Fruit fly (Drosophila melanogaster): Measurements from ENCODE around the gene MnM.

MnM gene

dm6 chr3L:3194059-3194458 lies 15.7 kb upstream of the MnM start (continued):
- TF ChIP-seq dati (GFP tag; IDR thresholded peaks at IDR 0.05) = peak; percentile 78; the same call in 1 of the 2 replicates
- peak; percentile 80 for TF ChIP-seq al (GFP tag; IDR thresholded peaks at IDR 0.05)
- TF ChIP-seq CG2129 (GFP tag; IDR thresholded peaks at IDR 0.05; ENCODE audit: partially characterized antibody) = no peak
- peak; percentile 95 for TF ChIP-seq CG7839 (tag; optimal IDR thresholded peaks at IDR 0.05)
- peak; percentile 86 for TF ChIP-seq CG1602 (GFP tag; optimal IDR thresholded peaks at IDR 0.05)
- TF ChIP-seq Hr78 (GFP tag; optimal IDR thresholded peaks at IDR 0.05) = peak in 1 of 2 experiments; percentile 70
- peak; percentile 92 for TF ChIP-seq CG10209 (GFP tag; optimal IDR thresholded peaks at IDR 0.05)
- peak; percentile 93 for TF ChIP-seq D19A (tag; optimal IDR thresholded peaks at IDR 0.05)
- no peak for TF ChIP-seq CG1832 (GFP tag; optimal IDR thresholded peaks at IDR 0.05)
- TF ChIP-seq CG13894 (tag; optimal IDR thresholded peaks at IDR 0.05) = peak; percentile 89
- TF ChIP-seq fd96Cb (tag; optimal IDR thresholded peaks at IDR 0.05) = peak; percentile 96
- peak; percentile 97 for TF ChIP-seq CG11695 (GFP tag; IDR thresholded peaks at IDR 0.05)
- no peak for TF ChIP-seq CG9876 (GFP tag; optimal IDR thresholded peaks at IDR 0.05)
- TF ChIP-seq CG3838 (GFP tag; optimal IDR thresholded peaks at IDR 0.05) = peak; percentile 56
- no peak for TF ChIP-seq hkb (optimal IDR thresholded peaks at IDR 0.05)
- peak; percentile 97 for TF ChIP-seq hkb (GFP tag; IDR thresholded peaks at IDR 0.05)
- peak; percentile 81 for TF ChIP-seq CG13123 (GFP tag; optimal IDR thresholded peaks at IDR 0.05)
- TF ChIP-seq CG10274 (GFP tag; optimal IDR thresholded peaks at IDR 0.05) = peak; percentile 52
- peak; percentile 85; the same call in 2 of the 3 replicates for TF ChIP-seq Optix (GFP tag; IDR thresholded peaks at IDR 0.05)
- peak; percentile 95 for TF ChIP-seq BtbVII (GFP tag; optimal IDR thresholded peaks at IDR 0.05)
- peak; percentile 32 for TF ChIP-seq Myb (GFP tag; optimal IDR thresholded peaks at IDR 0.05)
- TF ChIP-seq lbe (GFP tag; optimal IDR thresholded peaks at IDR 0.05) = peak; percentile 94
- no peak for TF ChIP-seq sqz (GFP tag; optimal IDR thresholded peaks at IDR 0.05)
- peak; percentile 85 for TF ChIP-seq danr (GFP tag; IDR thresholded peaks at IDR 0.05)
- TF ChIP-seq YL-1 (GFP tag; optimal IDR thresholded peaks at IDR 0.05) = peak; percentile 74
- peak; percentile 94 for TF ChIP-seq CG32532 (GFP tag; IDR thresholded peaks at IDR 0.05)
- peak; percentile 4 for TF ChIP-seq kni (GFP tag; optimal IDR thresholded peaks at IDR 0.05)
- TF ChIP-seq hb (GFP tag; IDR thresholded peaks at IDR 0.05; ENCODE audit: partially characterized antibody) = no peak
- TF ChIP-seq CG18619 (GFP tag; optimal IDR thresholded peaks at IDR 0.05) = peak; percentile 90
- peak; percentile 91 for TF ChIP-seq CG11456 (GFP tag; IDR thresholded peaks at IDR 0.05)
- TF ChIP-seq Poxn (GFP tag; IDR thresholded peaks at IDR 0.05) = peak; percentile 54; the same call in 1 of the 2 replicates
- peak; percentile 96 for TF ChIP-seq Awh (GFP tag; IDR thresholded peaks at IDR 0.05)
- TF ChIP-seq CG6254 (GFP tag; optimal IDR thresholded peaks at IDR 0.05) = peak; percentile 93
- TF ChIP-seq CG12071 (GFP tag; optimal IDR thresholded peaks at IDR 0.05) = peak; percentile 91
- peak; percentile 62 for TF ChIP-seq cg (GFP tag; optimal IDR thresholded peaks at IDR 0.05)
- peak; percentile 79 for TF ChIP-seq CrebB (tag; optimal IDR thresholded peaks at IDR 0.05)
- TF ChIP-seq fd64A (GFP tag; optimal IDR thresholded peaks at IDR 0.05) = peak; percentile 86
- peak; percentile 95 for TF ChIP-seq seq (GFP tag; IDR thresholded peaks at IDR 0.05)
- no peak for TF ChIP-seq CG7963 (GFP tag; IDR thresholded peaks at IDR 0.05; ENCODE audit: partially characterized antibody)
- TF ChIP-seq HHEX (GFP tag; optimal IDR thresholded peaks at IDR 0.05) = peak; percentile 94
- TF ChIP-seq CG16815 (GFP tag; optimal IDR thresholded peaks at IDR 0.05) = peak; percentile 85
- peak; percentile 93 for TF ChIP-seq so (GFP tag; IDR thresholded peaks at IDR 0.05)
- peak; percentile 91 for TF ChIP-seq sisA (GFP tag; IDR thresholded peaks at IDR 0.05)
- TF ChIP-seq nmo (GFP tag; optimal IDR thresholded peaks at IDR 0.05) = peak; percentile 96
- TF ChIP-seq CG12942 (GFP tag; optimal IDR thresholded peaks at IDR 0.05) = peak; percentile 80
- TF ChIP-seq Atf6 (GFP tag; IDR thresholded peaks at IDR 0.05) = peak; percentile 93
- TF ChIP-seq Dll (GFP tag; IDR thresholded peaks at IDR 0.05; ENCODE audit: partially characterized antibody) = no peak
- TF ChIP-seq Drgx (GFP tag; IDR thresholded peaks at IDR 0.05) = peak; percentile 99
- TF ChIP-seq ems (GFP tag; optimal IDR thresholded peaks at IDR 0.05) = peak; percentile 63
- TF ChIP-seq Bteb2 (GFP tag; optimal IDR thresholded peaks at IDR 0.05) = peak; percentile 52
- no peak for TF ChIP-seq CG17568 (GFP tag; optimal IDR thresholded peaks at IDR 0.05)
